Fruit fly (Drosophila melanogaster) whole organism, embryonic: ENCODE data around the gene CG14657.
A peak's percentile ranks its signal among the peaks of the same experiment; 100 is the strongest.

Experiments
- ATbp ChIP-seq: fragments of 200-800 bp; sonication (Bioruptor generic); optimal IDR thresholded peaks from 2 replicates; lab custom pipeline; 2017; ENCODE audit warnings: missing biosample characterization, mild to moderate bottlenecking, missing genetic modification characterization, missing genetic modification reagents
- Bgb ChIP-seq: fragments of 200-800 bp; sonication (Bioruptor generic); IDR thresholded peaks from 2 replicates; pipeline ENCODE4 v1.3.6; 2022; ENCODE audit warnings: missing biosample characterization, missing genetic modification characterization; ENCODE audit not compliant: partially characterized antibody
- CG11398 ChIP-seq: fragments of 200-800 bp; sonication (Bioruptor generic); optimal IDR thresholded peaks from 2 replicates; lab custom pipeline; 2016; ENCODE audit warnings: missing biosample characterization, missing genetic modification characterization
- CG11695 ChIP-seq: fragments of 200-800 bp; sonication (Bioruptor generic); IDR thresholded peaks from 3 replicates; pipeline ENCODE4 v1.3.6; 2022; ENCODE audit warnings: missing biosample characterization, missing genetic modification characterization
- CG12219 ChIP-seq: fragments of 200-800 bp; sonication (Bioruptor generic); optimal IDR thresholded peaks from 3 replicates; lab custom pipeline; 2018; ENCODE audit warnings: missing biosample characterization, mild to moderate bottlenecking, missing genetic modification characterization
- CG14050 ChIP-seq: fragments of 200-800 bp; sonication (Bioruptor generic); IDR thresholded peaks from 3 replicates; pipeline ENCODE4 v1.3.6; 2022; ENCODE audit warnings: missing biosample characterization, missing genetic modification characterization
- CG14860 ChIP-seq: fragments of 200-800 bp; sonication (Bioruptor generic); IDR thresholded peaks from 3 replicates; pipeline ENCODE4 v1.3.6; 2022; ENCODE audit warnings: missing biosample characterization, missing genetic modification characterization; ENCODE audit not compliant: partially characterized antibody
- CG1529 ChIP-seq: fragments of 200-800 bp; sonication (Bioruptor generic); optimal IDR thresholded peaks from 3 replicates; lab custom pipeline; 2018; ENCODE audit warnings: missing biosample characterization, missing genetic modification characterization
- CG16863 ChIP-seq: fragments of 200-800 bp; sonication (Bioruptor generic); optimal IDR thresholded peaks from 3 replicates; lab custom pipeline; 2016; ENCODE audit warnings: missing biosample characterization, missing genetic modification characterization
- CG1832 ChIP-seq: fragments of 200-800 bp; sonication (Bioruptor generic); optimal IDR thresholded peaks from 2 replicates; lab custom pipeline; 2017; ENCODE audit warnings: missing biosample characterization, mild to moderate bottlenecking, missing genetic modification characterization, inconsistent platforms
- CG2202 ChIP-seq: fragments of 200-800 bp; sonication (Bioruptor generic); optimal IDR thresholded peaks from 2 replicates; lab custom pipeline; 2018; ENCODE audit warnings: missing biosample characterization, mild to moderate bottlenecking, missing genetic modification characterization
- CG2889 ChIP-seq: fragments of 200-800 bp; sonication (Bioruptor generic); IDR thresholded peaks from 3 replicates; pipeline ENCODE4 v1.3.6; 2022; ENCODE audit warnings: missing biosample characterization, missing genetic modification characterization
- CG30020 ChIP-seq: fragments of 200-800 bp; optimal IDR thresholded peaks from 2 replicates; lab custom pipeline; 2019; ENCODE audit warnings: missing biosample characterization, mild to moderate bottlenecking, missing genetic modification characterization, moderate library complexity
- CG4707 ChIP-seq: fragments of 200-800 bp; sonication (Bioruptor generic); optimal IDR thresholded peaks from 2 replicates; lab custom pipeline; 2018; ENCODE audit warnings: missing biosample characterization, mild to moderate bottlenecking, missing genetic modification characterization, moderate library complexity
- CG4854 ChIP-seq: fragments of 200-800 bp; sonication (Bioruptor generic); optimal IDR thresholded peaks from 2 replicates; lab custom pipeline; 2016; ENCODE audit warnings: missing biosample characterization, missing genetic modification characterization, inconsistent platforms
- CG5180 ChIP-seq: fragments of 200-800 bp; sonication (Bioruptor generic); optimal IDR thresholded peaks from 3 replicates; lab custom pipeline; 2017; ENCODE audit warnings: missing biosample characterization, missing genetic modification characterization, mild to moderate bottlenecking, moderate library complexity, missing genetic modification reagents
- CG5245 ChIP-seq: fragments of 200-800 bp; sonication (Bioruptor generic); optimal IDR thresholded peaks from 3 replicates; lab custom pipeline; 2016; ENCODE audit warnings: missing biosample characterization, missing genetic modification characterization
- CG7963 ChIP-seq: fragments of 200-800 bp; sonication (Bioruptor generic); IDR thresholded peaks from 3 replicates; pipeline ENCODE4 v1.3.6; 2022; ENCODE audit warnings: missing biosample characterization, missing genetic modification characterization; ENCODE audit not compliant: partially characterized antibody
- Chrac-16 ChIP-seq: fragments of 200-800 bp; sonication (Bioruptor generic); optimal IDR thresholded peaks from 3 replicates; lab custom pipeline; 2016; ENCODE audit warnings: missing biosample characterization, missing genetic modification characterization
- E2f1 ChIP-seq: fragments of 200-800 bp; sonication (Bioruptor generic); IDR thresholded peaks from 2 replicates; pipeline ENCODE4 v1.3.6; 2022; ENCODE audit warnings: missing biosample characterization, missing genetic modification characterization
- Fer2 ChIP-seq: fragments of 200-800 bp; sonication (Bioruptor generic); optimal IDR thresholded peaks from 2 replicates; lab custom pipeline; 2018; ENCODE audit warnings: missing biosample characterization, mild to moderate bottlenecking, missing genetic modification characterization, moderate library complexity
- Gsc ChIP-seq: fragments of 200-800 bp; sonication (Bioruptor generic); IDR thresholded peaks from 2 replicates; pipeline ENCODE4 v1.3.6; 2022; ENCODE audit warnings: missing biosample characterization, missing genetic modification characterization
- MBD-R2 ChIP-seq: fragments of 200-800 bp; sonication (Bioruptor generic); IDR thresholded peaks from 2 replicates; pipeline ENCODE4 v1.3.6; 2022; ENCODE audit warnings: missing biosample characterization, missing genetic modification characterization
- Ravus ChIP-seq: fragments of 200-800 bp; sonication (Bioruptor generic); IDR thresholded peaks from 2 replicates; pipeline ENCODE4 v1.3.6; 2022; ENCODE audit warnings: missing biosample characterization, missing genetic modification characterization
- Rfx ChIP-seq: fragments of 200-800 bp; sonication (Bioruptor generic); IDR thresholded peaks from 2 replicates; pipeline ENCODE4 v1.3.6; 2022; ENCODE audit warnings: missing biosample characterization, missing genetic modification characterization
- Rx ChIP-seq: fragments of 200-800 bp; sonication (Bioruptor generic); IDR thresholded peaks from 2 replicates; pipeline ENCODE4 v1.3.6; 2022; ENCODE audit warnings: missing biosample characterization, missing genetic modification characterization
- Stat92E ChIP-seq, 3 experiments: fragments of >200 bp in 2 of 3; fragments of 200-800 bp in 1 of 3; sonication (Bioruptor generic) in 1 of 3; optimal IDR thresholded peaks; 2 replicates each; lab custom pipeline; 2017 to 2019; ENCODE audit warnings: missing biosample characterization in 3 of 3, missing genetic modification characterization in 3 of 3, mild to moderate bottlenecking in 1 of 3, moderate library complexity in 1 of 3
- az2 ChIP-seq: fragments of 200-800 bp; sonication (Bioruptor generic); optimal IDR thresholded peaks from 3 replicates; lab custom pipeline; 2016; ENCODE audit warnings: missing biosample characterization, missing genetic modification characterization
- dmrt99B ChIP-seq: fragments of 200-800 bp; sonication (Bioruptor generic); optimal IDR thresholded peaks from 2 replicates; lab custom pipeline; 2018; ENCODE audit warnings: missing biosample characterization, mild to moderate bottlenecking, missing genetic modification characterization, moderate library complexity
- emc ChIP-seq: fragments of 200-800 bp; sonication (Bioruptor generic); optimal IDR thresholded peaks from 2 replicates; lab custom pipeline; 2016; ENCODE audit warnings: missing biosample characterization, missing genetic modification characterization
- en ChIP-seq: fragments of 200-800 bp; sonication (Bioruptor generic); optimal IDR thresholded peaks from 2 replicates; lab custom pipeline; 2016; ENCODE audit warnings: missing biosample characterization, missing genetic modification characterization
- fd3F ChIP-seq: fragments of 200-800 bp; sonication (Bioruptor generic); optimal IDR thresholded peaks from 2 replicates; lab custom pipeline; 2018; ENCODE audit warnings: missing biosample characterization, mild to moderate bottlenecking, missing genetic modification characterization, moderate library complexity
- gce ChIP-seq: fragments of 200-800 bp; sonication (Bioruptor generic); IDR thresholded peaks from 3 replicates; pipeline ENCODE4 v1.3.6; 2022; ENCODE audit warnings: missing biosample characterization, missing genetic modification characterization
- grau ChIP-seq: fragments of 200-800 bp; optimal IDR thresholded peaks from 3 replicates; lab custom pipeline; 2019; ENCODE audit warnings: missing biosample characterization, mild to moderate bottlenecking, missing genetic modification characterization, moderate library complexity
- h ChIP-seq: fragments of >200 bp; optimal IDR thresholded peaks from 2 replicates; lab custom pipeline; 2017
- hb ChIP-seq: fragments of 200-800 bp; sonication (Bioruptor generic); IDR thresholded peaks from 3 replicates; pipeline ENCODE4 v1.3.6; 2022; ENCODE audit warnings: missing biosample characterization, missing genetic modification characterization; ENCODE audit not compliant: partially characterized antibody
- inv ChIP-seq: fragments of 200-800 bp; sonication (Bioruptor generic); IDR thresholded peaks from 2 replicates; pipeline ENCODE4 v1.3.6; 2022; ENCODE audit warnings: missing biosample characterization, missing genetic modification characterization; ENCODE audit not compliant: partially characterized antibody
- lov ChIP-seq, 2 experiments: fragments of 200-800 bp in 1 of 2; fragments of >200 bp in 1 of 2; sonication (Bioruptor generic) in 1 of 2; IDR thresholded peaks in 1 of 2; optimal IDR thresholded peaks in 1 of 2; 2 replicates in 1 of 2; 3 replicates in 1 of 2; pipeline versions ENCODE4 v1.3.6 to Lab custom; 2017 to 2022; ENCODE audit warnings: missing biosample characterization in 1 of 2, missing genetic modification characterization in 1 of 2
- onecut ChIP-seq: fragments of 200-800 bp; sonication (Bioruptor generic); IDR thresholded peaks from 2 replicates; pipeline ENCODE4 v1.3.6; 2022; ENCODE audit warnings: missing biosample characterization, missing genetic modification characterization
- pan ChIP-seq, 4 experiments: fragments of >200 bp in 3 of 4; fragments of 200-800 bp in 1 of 4; sonication (Bioruptor generic) in 1 of 4; optimal IDR thresholded peaks in 3 of 4; IDR thresholded peaks in 1 of 4; 2 replicates each; pipeline versions ENCODE4 v1.3.6 to Lab custom; 2017 to 2022; ENCODE audit warnings: missing biosample characterization in 2 of 4, missing genetic modification characterization in 2 of 4, mixed read lengths in 1 of 4
- peb ChIP-seq: fragments of 200-800 bp; sonication (Bioruptor generic); IDR thresholded peaks from 2 replicates; pipeline ENCODE4 v1.3.6; 2022; ENCODE audit warnings: missing biosample characterization, missing genetic modification characterization
- run ChIP-seq: fragments of 200-800 bp; sonication (Bioruptor generic); optimal IDR thresholded peaks from 3 replicates; lab custom pipeline; 2018; ENCODE audit warnings: missing biosample characterization, mild to moderate bottlenecking, missing genetic modification characterization
- scrt ChIP-seq: fragments of 200-800 bp; sonication (Bioruptor generic); optimal IDR thresholded peaks from 2 replicates; lab custom pipeline; 2018; ENCODE audit warnings: missing biosample characterization, mild to moderate bottlenecking, missing genetic modification characterization, moderate library complexity
- sd ChIP-seq: fragments of 200-800 bp; sonication (Bioruptor generic); optimal IDR thresholded peaks from 3 replicates; lab custom pipeline; 2018; ENCODE audit warnings: missing biosample characterization, mild to moderate bottlenecking, missing genetic modification characterization, moderate library complexity
- sens ChIP-seq: fragments of 200-800 bp; sonication (Bioruptor generic); peaks from one replicate; lab custom pipeline; 2016; ENCODE audit warnings: missing biosample characterization, missing genetic modification characterization
- seq ChIP-seq: fragments of 200-800 bp; sonication (Bioruptor generic); IDR thresholded peaks from 2 replicates; pipeline ENCODE4 v1.3.6; 2022; ENCODE audit warnings: missing biosample characterization, missing genetic modification characterization
- slou ChIP-seq: fragments of 200-800 bp; sonication (Bioruptor generic); optimal IDR thresholded peaks from 3 replicates; lab custom pipeline; 2016; ENCODE audit warnings: missing biosample characterization, missing genetic modification characterization
- tgo ChIP-seq: fragments of 200-800 bp; sonication (Bioruptor generic); IDR thresholded peaks from 3 replicates; pipeline ENCODE4 v1.3.6; 2022; ENCODE audit warnings: missing biosample characterization, missing genetic modification characterization
- tll ChIP-seq, 2 experiments: fragments of 200-800 bp in 1 of 2; fragments of >200 bp in 1 of 2; sonication (Bioruptor generic) in 1 of 2; optimal IDR thresholded peaks; 2 replicates each; lab custom pipeline; 2017 to 2019; ENCODE audit warnings: missing biosample characterization in 2 of 2, missing genetic modification characterization in 2 of 2, mild to moderate bottlenecking in 1 of 2, moderate library complexity in 1 of 2
- yki ChIP-seq: fragments of >200 bp; optimal IDR thresholded peaks from 3 replicates; lab custom pipeline; 2018

Gene CG14657

dm6 chr3R:4806318-4806757 lies 14.9 kb downstream of the CG14657 start (continued):
- TF ChIP-seq run (tag; lab: Kevin White, UChicago), result peak; percentile 77
- peak; percentile 85 for TF ChIP-seq seq (GFP tag; lab: Robert Waterston, UW)
- no peak for TF ChIP-seq h (lab: Kevin White, UChicago)
- no peak for TF ChIP-seq Fer2
- peak in 1 of 2 experiments; percentile 84 for TF ChIP-seq tll (GFP tag; optimal IDR thresholded peaks at IDR 0.05; lab: Kevin White, UChicago)
- TF ChIP-seq dmrt99B (tag; lab: Kevin White, UChicago), result peak; percentile 58
- TF ChIP-seq MBD-R2, result no peak; the same call in 1 of the 2 replicates
- no peak for TF ChIP-seq peb
- peak; percentile 55 for TF ChIP-seq CG12219 (GFP tag; lab: Kevin White, UChicago)
- peak; percentile 20; the same call in 1 of the 2 replicates for TF ChIP-seq Rfx (GFP tag; lab: Robert Waterston, UW)
- TF ChIP-seq ATbp (GFP tag; lab: Kevin White, UChicago), result peak; percentile 90
- peak; percentile 59 for TF ChIP-seq scrt (GFP tag; lab: Kevin White, UChicago)
- peak; percentile 72 for TF ChIP-seq CG11695 (GFP tag; lab: Robert Waterston, UW)
- TF ChIP-seq CG14860 (GFP tag; lab: Robert Waterston, UW), result no peak
- no peak for TF ChIP-seq az2 (GFP tag; lab: Kevin White, UChicago)
- TF ChIP-seq lov (optimal IDR thresholded peaks at IDR 0.05; lab: Kevin White, UChicago), result no peak
- TF ChIP-seq lov (GFP tag; IDR thresholded peaks at IDR 0.05; lab: Robert Waterston, UW), result peak; percentile 68; the same call in 1 of the 3 replicates
- no peak for TF ChIP-seq inv
- no peak for TF ChIP-seq CG2889 (GFP tag; lab: Robert Waterston, UW)
- TF ChIP-seq CG4854 (GFP tag; lab: Kevin White, UChicago), result peak; percentile 12
- TF ChIP-seq Gsc (GFP tag; lab: Robert Waterston, UW), result no peak
- TF ChIP-seq Stat92E (GFP tag; optimal IDR thresholded peaks at IDR 0.05; lab: Kevin White, UChicago), result no peak
- peak; percentile 70 for TF ChIP-seq CG1529 (GFP tag; lab: Kevin White, UChicago)
- TF ChIP-seq fd3F (GFP tag; lab: Kevin White, UChicago), result peak; percentile 18
- no peak; the same call in 2 of the 3 replicates for TF ChIP-seq tgo
- peak; percentile 70 for TF ChIP-seq CG16863 (GFP tag; lab: Kevin White, UChicago)
- TF ChIP-seq CG7963 (GFP tag; lab: Robert Waterston, UW), result no peak
- peak; percentile 69 for TF ChIP-seq onecut
- peak; percentile 77 for TF ChIP-seq CG4707
- peak; percentile 49; the same call in 1 of the 2 replicates for TF ChIP-seq Bgb
- no peak for TF ChIP-seq slou (GFP tag; lab: Kevin White, UChicago)
- no peak for TF ChIP-seq pan (optimal IDR thresholded peaks at IDR 0.05; lab: Kevin White, UChicago)
- peak in 1 of 2 experiments; percentile 38 for TF ChIP-seq pan (GFP tag; optimal IDR thresholded peaks at IDR 0.05 in 1 of 2, IDR thresholded peaks at IDR 0.05 in 1 of 2)
- no peak for TF ChIP-seq sd (tag; lab: Kevin White, UChicago)
- TF ChIP-seq yki, result peak; percentile 53
- peak; percentile 56 for TF ChIP-seq CG5245 (GFP tag; lab: Kevin White, UChicago)
- no peak for TF ChIP-seq E2f1 (GFP tag; lab: Robert Waterston, UW)
- no peak for TF ChIP-seq Ravus (GFP tag; lab: Robert Waterston, UW)
- TF ChIP-seq gce, result no peak
- TF ChIP-seq Chrac-16, result no peak
- TF ChIP-seq hb (GFP tag; lab: Robert Waterston, UW), result no peak
- TF ChIP-seq CG2202, result peak; percentile 72
- TF ChIP-seq CG1832 (GFP tag; lab: Kevin White, UChicago), result no peak
- TF ChIP-seq Rx (GFP tag; lab: Robert Waterston, UW), result no peak
- TF ChIP-seq emc (GFP tag; lab: Kevin White, UChicago), result peak; percentile 10
- TF ChIP-seq CG30020 (tag; lab: Kevin White, UChicago), result no peak
- TF ChIP-seq en (GFP tag; lab: Kevin White, UChicago), result peak; percentile 61
- TF ChIP-seq CG11398 (GFP tag; lab: Kevin White, UChicago), result peak; percentile 37
- TF ChIP-seq grau (tag; lab: Kevin White, UChicago), result peak; percentile 32
- peak; percentile 67 for TF ChIP-seq CG5180 (GFP tag; lab: Kevin White, UChicago)
- peak; percentile 96 for TF ChIP-seq sens
- TF ChIP-seq CG14050 (GFP tag; lab: Robert Waterston, UW), result no peak
